Fruit fly (Drosophila melanogaster) whole organism, prepupa: ENCODE data around the gene mRpL27.

Experiments used
- CG11294 ChIP-seq: fragments of 200-800 bp; sonication (Bioruptor generic); IDR thresholded peaks from 2 replicates; pipeline ENCODE4 v1.3.6; 2022; ENCODE audit warnings: missing biosample characterization, missing genetic modification characterization
- CG11762 ChIP-seq: fragments of 200-800 bp; sonication (Bioruptor generic); optimal IDR thresholded peaks from 3 replicates; lab custom pipeline; 2016; ENCODE audit warnings: missing biosample characterization, missing genetic modification characterization; ENCODE audit not compliant: insufficient read depth
- CG16779 ChIP-seq: fragments of 200-800 bp; sonication (Bioruptor generic); optimal IDR thresholded peaks from 3 replicates; lab custom pipeline; 2017; ENCODE audit warnings: missing biosample characterization, mild to moderate bottlenecking, missing genetic modification characterization
- CG6163 ChIP-seq: fragments of 200-800 bp; sonication (Bioruptor generic); IDR thresholded peaks from 3 replicates; pipeline ENCODE4 v1.3.6; 2022; ENCODE audit warnings: missing biosample characterization, missing genetic modification characterization
- CG6808 ChIP-seq: fragments of 200-800 bp; sonication (Bioruptor generic); optimal IDR thresholded peaks from 3 replicates; lab custom pipeline; 2017; ENCODE audit warnings: missing biosample characterization, missing genetic modification characterization, mild to moderate bottlenecking, moderate library complexity, missing genetic modification reagents
- Ets21C ChIP-seq: fragments of 200-800 bp; sonication (Bioruptor generic); optimal IDR thresholded peaks from 3 replicates; lab custom pipeline; 2016; ENCODE audit warnings: missing biosample characterization, missing genetic modification characterization
- Ets96B ChIP-seq: fragments of 200-800 bp; optimal IDR thresholded peaks from 2 replicates; lab custom pipeline; 2019; ENCODE audit warnings: missing biosample characterization, mild to moderate bottlenecking, missing genetic modification characterization, moderate library complexity
- pdm3 ChIP-seq: fragments of 200-800 bp; sonication (Bioruptor generic); optimal IDR thresholded peaks from 3 replicates; lab custom pipeline; 2016; ENCODE audit warnings: missing biosample characterization, missing genetic modification characterization
- topi ChIP-seq: fragments of 200-800 bp; sonication (Bioruptor generic); optimal IDR thresholded peaks from 3 replicates; lab custom pipeline; 2016; ENCODE audit warnings: missing biosample characterization, missing genetic modification characterization
- vri ChIP-seq: fragments of 200-800 bp; sonication (Bioruptor generic); optimal IDR thresholded peaks from 3 replicates; lab custom pipeline; 2016; ENCODE audit warnings: missing biosample characterization, mild to moderate bottlenecking, missing genetic modification characterization

DNA sequence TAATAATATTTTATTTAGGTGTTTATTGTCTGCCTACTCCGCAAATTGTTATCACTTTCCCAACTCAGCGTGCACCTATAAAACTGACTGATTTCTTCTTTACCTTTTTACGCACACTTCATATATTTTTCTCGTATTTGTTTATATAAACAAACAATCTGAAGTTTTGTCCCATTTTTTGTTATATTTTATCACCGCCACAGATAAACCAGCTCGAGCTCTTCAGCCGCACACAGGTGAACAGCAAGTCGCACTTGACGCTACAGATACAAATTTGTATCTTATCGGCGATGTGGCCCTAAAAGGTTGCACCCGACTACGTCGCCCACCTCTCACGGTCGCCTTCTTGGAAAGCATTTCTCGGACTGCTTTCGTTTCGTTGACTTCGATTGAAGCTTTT is 16.0 kb upstream of the mRpL27 start:
- TF ChIP-seq CG16779 (tag; lab: Kevin White, UChicago) (no peak), Ets96B (tag; lab: Kevin White, UChicago) (no peak), CG11762 (GFP tag; lab: Kevin White, UChicago) (no peak), CG6163 (GFP tag; lab: Robert Waterston, UW) (no peak), CG11294 (GFP tag; lab: Robert Waterston, UW) (no peak), topi (GFP tag; lab: Kevin White, UChicago) (no peak), pdm3 (no peak), Ets21C (no peak), vri (GFP tag; lab: Kevin White, UChicago) (no peak), CG6808 (GFP tag; lab: Kevin White, UChicago) (no peak)
